Fruit fly (Drosophila melanogaster) whole organism, pupa: ENCODE results near the gene Apc.

Experiments used
- CG15710 ChIP-seq: fragments of 200-800 bp; sonication (Bioruptor generic); optimal IDR thresholded peaks from 2 replicates; lab custom pipeline; 2018; ENCODE audit warnings: missing biosample characterization, mild to moderate bottlenecking, missing genetic modification characterization, moderate library complexity
- CG32121 ChIP-seq: fragments of 200-800 bp; sonication (Bioruptor generic); IDR thresholded peaks from 2 replicates; pipeline ENCODE4 v1.3.6; 2022; ENCODE audit warnings: missing biosample characterization, missing genetic modification characterization
- CG34367 ChIP-seq: fragments of 200-800 bp; sonication (Bioruptor generic); optimal IDR thresholded peaks from 2 replicates; lab custom pipeline; 2018; ENCODE audit warnings: missing biosample characterization, mild to moderate bottlenecking, missing genetic modification characterization
- CG8301 ChIP-seq: fragments of 200-800 bp; sonication (Bioruptor generic); optimal IDR thresholded peaks from 2 replicates; lab custom pipeline; 2018; ENCODE audit warnings: missing biosample characterization, mild to moderate bottlenecking, missing genetic modification characterization
- CG9948 ChIP-seq: fragments of 200-800 bp; sonication (Bioruptor generic); optimal IDR thresholded peaks from 2 replicates; lab custom pipeline; 2018; ENCODE audit warnings: missing biosample characterization, mild to moderate bottlenecking, missing genetic modification characterization, moderate library complexity
- D1 ChIP-seq: fragments of 200-800 bp; sonication (Bioruptor generic); optimal IDR thresholded peaks from 2 replicates; lab custom pipeline; 2018; ENCODE audit warnings: missing biosample characterization, mild to moderate bottlenecking, missing genetic modification characterization, moderate library complexity
- EcR ChIP-seq: fragments of 200-800 bp; sonication (Bioruptor generic); optimal IDR thresholded peaks from 3 replicates; lab custom pipeline; 2019; ENCODE audit warnings: missing biosample characterization, missing genetic modification characterization, mild to moderate bottlenecking, moderate library complexity, missing genetic modification reagents
- Pif1A ChIP-seq: fragments of 200-800 bp; sonication (Bioruptor generic); optimal IDR thresholded peaks from 3 replicates; lab custom pipeline; 2016; ENCODE audit warnings: missing biosample characterization, missing genetic modification characterization
- Pif1B ChIP-seq: fragments of 200-800 bp; sonication (Bioruptor generic); optimal IDR thresholded peaks from 3 replicates; lab custom pipeline; 2016; ENCODE audit warnings: missing biosample characterization, missing genetic modification characterization
- fd96Ca ChIP-seq: fragments of 200-800 bp; sonication (Bioruptor generic); IDR thresholded peaks from 3 replicates; pipeline ENCODE4 v1.3.6; 2022; ENCODE audit warnings: missing biosample characterization, missing genetic modification characterization
- rn ChIP-seq: fragments of 200-800 bp; sonication (Bioruptor generic); IDR thresholded peaks from 2 replicates; pipeline ENCODE4 v1.3.6; 2022; ENCODE audit warnings: missing biosample characterization, missing genetic modification characterization

- no peak for TF ChIP-seq Pif1A
- TF ChIP-seq CG9948 (tag; lab: Kevin White, UChicago), result no peak
- TF ChIP-seq Pif1B, result no peak
- TF ChIP-seq rn (GFP tag; lab: Robert Waterston, UW), result no peak
- TF ChIP-seq CG34367 (tag; lab: Kevin White, UChicago), result no peak
- no peak for TF ChIP-seq CG32121 (GFP tag; lab: Robert Waterston, UW)
- TF ChIP-seq fd96Ca (GFP tag; lab: Robert Waterston, UW), result no peak
- no peak for TF ChIP-seq EcR (GFP tag; lab: Kevin White, UChicago)
- TF ChIP-seq CG8301, result no peak
- TF ChIP-seq D1 (tag; lab: Kevin White, UChicago), result no peak
- TF ChIP-seq CG15710 (tag; lab: Kevin White, UChicago), result no peak
These were observed 555 bp downstream of the Apc start for dm6 chr3R:28843776-28844610.
